Worm (Caenorhabditis elegans) whole organism, L2 larva: ENCODE data around the gene srh-148.

Experiments
- ama-1 ChIP-seq: fragments of 150-350 bp; optimal IDR thresholded peaks from 2 replicates; lab custom pipeline; 2018; ENCODE audit warnings: inconsistent platforms
- lin-39 ChIP-seq: fragments of 150-350 bp; optimal IDR thresholded peaks from 2 replicates; lab custom pipeline; 2014; ENCODE audit warnings: missing biosample characterization, missing genetic modification reagents, missing genetic modification characterization
- zag-1 ChIP-seq: fragments of 150-350 bp; optimal IDR thresholded peaks from 2 replicates; lab custom pipeline; 2014; ENCODE audit warnings: missing biosample characterization, missing genetic modification characterization

DNA sequence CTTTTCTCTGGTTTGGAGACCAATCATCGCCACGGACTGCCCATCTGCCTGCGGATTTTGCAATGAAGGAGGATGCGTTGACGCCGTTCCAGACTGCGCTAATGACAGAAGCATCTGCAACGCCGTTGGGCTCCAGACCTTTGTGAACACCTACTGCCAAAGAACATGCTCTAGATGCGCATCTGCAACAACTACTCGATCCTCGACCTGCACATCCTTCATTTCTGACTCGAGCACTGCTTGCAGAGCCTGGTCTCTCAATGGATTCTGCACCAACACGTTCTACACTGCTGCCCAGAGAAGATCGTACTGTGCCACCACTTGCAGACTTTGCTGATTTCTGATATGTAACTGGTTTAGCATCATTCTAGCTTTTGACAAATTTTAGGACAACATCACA lies 42.4 kb upstream of the srh-148 start:
- TF ChIP-seq ama-1 (lab: Kevin White, UChicago) (no peak), zag-1 (tag; lab: Kevin White, UChicago) (no peak), lin-39 (tag; lab: Kevin White, UChicago) (no peak)
